Fruit fly (Drosophila melanogaster): Measurements from ENCODE around the gene CG14367.
A peak's percentile ranks its signal among the peaks of the same experiment; 100 is the strongest.

Gene CG14367

dm6 chr3R:13685969-13686368 lies 7.9 kb upstream of the CG14367 start:
- TF ChIP-seq dmrt93B (GFP tag; optimal IDR thresholded peaks at IDR 0.05) (no peak), jim (GFP tag; optimal IDR thresholded peaks at IDR 0.05) (no peak), foxo (GFP tag; optimal IDR thresholded peaks at IDR 0.05) (no peak), Dif (GFP tag; optimal IDR thresholded peaks at IDR 0.05; ENCODE audit: partially characterized antibody) (no peak), ey (GFP tag; optimal IDR thresholded peaks at IDR 0.05) (no peak), CG32264 (GFP tag; optimal IDR thresholded peaks at IDR 0.05) (no peak), psq (GFP tag; optimal IDR thresholded peaks at IDR 0.05) (no peak), Hr83 (GFP tag; optimal IDR thresholded peaks at IDR 0.05; ENCODE audit: poor library complexity, severe bottlenecking) (no peak), dsf (GFP tag; optimal IDR thresholded peaks at IDR 0.05; ENCODE audit: borderline replicate concordance) (no peak), Sp1 (GFP tag; optimal IDR thresholded peaks at IDR 0.05) (no peak), Hr78 (GFP tag; optimal IDR thresholded peaks at IDR 0.05) (no peak), pan (optimal IDR thresholded peaks at IDR 0.05) (no peak), br (GFP tag; optimal IDR thresholded peaks at IDR 0.05) (no peak), lola (GFP tag; optimal IDR thresholded peaks at IDR 0.05) (no peak)

dm6 chr3R:13686371-13687211 lies 7.3 kb upstream of the CG14367 start, which contains the start of gene omd:
Gene omd (minus strand): TSS chr3R:13687210.
- TF ChIP-seq OdsH (GFP tag; optimal IDR thresholded peaks at IDR 0.05), result peak; percentile 23
- TF ChIP-seq foxo (GFP tag; optimal IDR thresholded peaks at IDR 0.05), result no peak
- peak; percentile 44 for TF ChIP-seq rgr (GFP tag; optimal IDR thresholded peaks at IDR 0.05)
- no peak for TF ChIP-seq dmrt93B (GFP tag; optimal IDR thresholded peaks at IDR 0.05)
- no peak for TF ChIP-seq Sp1 (GFP tag; optimal IDR thresholded peaks at IDR 0.05)
- TF ChIP-seq psq (GFP tag; optimal IDR thresholded peaks at IDR 0.05), result peak; percentile 64
- TF ChIP-seq sv (GFP tag; optimal IDR thresholded peaks at IDR 0.05), result no peak
- TF ChIP-seq dsf (GFP tag; optimal IDR thresholded peaks at IDR 0.05; ENCODE audit: borderline replicate concordance), result no peak

dm6 chr3R:13699350-13699749 lies 5.5 kb downstream of the CG14367 start:
- TF ChIP-seq pan (optimal IDR thresholded peaks at IDR 0.05) (no peak), rgr (GFP tag; optimal IDR thresholded peaks at IDR 0.05) (no peak), dl (GFP tag; optimal IDR thresholded peaks at IDR 0.05; ENCODE audit: insufficient read depth in 1 of 2, partially characterized antibody in 2 of 2) (no peak), CrebA (GFP tag; optimal IDR thresholded peaks at IDR 0.05; ENCODE audit: borderline replicate concordance) (no peak), h (GFP tag; optimal IDR thresholded peaks at IDR 0.05) (no peak), N (GFP tag; optimal IDR thresholded peaks at IDR 0.05) (no peak), Myc (optimal IDR thresholded peaks at IDR 0.05) (no peak), Hr78 (GFP tag; optimal IDR thresholded peaks at IDR 0.05) (no peak), sage (GFP tag; optimal IDR thresholded peaks at IDR 0.05) (no peak), CG9705 (GFP tag; optimal IDR thresholded peaks at IDR 0.05) (no peak), dsf (GFP tag; optimal IDR thresholded peaks at IDR 0.05; ENCODE audit: borderline replicate concordance) (no peak), fru (GFP tag; optimal IDR thresholded peaks at IDR 0.05) (no peak), sv (GFP tag; optimal IDR thresholded peaks at IDR 0.05) (no peak), Jra (GFP tag; optimal IDR thresholded peaks at IDR 0.05) (no peak), Vsx2 (GFP tag; optimal IDR thresholded peaks at IDR 0.05; ENCODE audit: partially characterized antibody) (no peak), Hnf4 (GFP tag; optimal IDR thresholded peaks at IDR 0.05) (no peak), CG32264 (GFP tag; optimal IDR thresholded peaks at IDR 0.05) (no peak), brk (GFP tag; optimal IDR thresholded peaks at IDR 0.05) (no peak), Dfd (GFP tag; optimal IDR thresholded peaks at IDR 0.05) (no peak)

DNA sequence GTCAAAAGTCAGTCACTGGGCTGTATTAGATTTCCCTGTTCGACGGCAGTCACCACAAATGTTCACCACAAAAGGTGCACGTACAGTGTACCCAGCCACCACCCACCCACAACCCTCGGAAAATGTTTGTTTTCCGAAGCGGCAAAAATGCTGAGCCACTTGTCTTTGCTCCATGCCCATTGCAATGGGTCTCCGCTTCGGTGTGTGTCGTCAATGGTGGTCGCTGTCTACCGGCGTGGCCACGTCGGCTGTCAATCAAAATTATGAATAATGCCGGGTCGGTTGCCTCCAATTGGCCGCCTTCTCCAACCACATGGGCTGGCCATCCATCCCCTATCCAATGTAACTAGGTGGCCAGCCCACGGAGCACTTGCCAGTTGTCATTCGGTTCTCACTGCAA lies 6.3 kb downstream of the CG14367 start, which contains the start of gene ninaB:
ninaB (plus strand) TSS at position 374 of the 400 bp plus-strand sequence.
- no peak for TF ChIP-seq dsf (GFP tag; optimal IDR thresholded peaks at IDR 0.05; ENCODE audit: borderline replicate concordance)
- TF ChIP-seq usp (GFP tag; optimal IDR thresholded peaks at IDR 0.05), result no peak
- no peak for TF ChIP-seq CG32264 (GFP tag; optimal IDR thresholded peaks at IDR 0.05)
- TF ChIP-seq br (GFP tag; optimal IDR thresholded peaks at IDR 0.05), result no peak
- TF ChIP-seq N (GFP tag; optimal IDR thresholded peaks at IDR 0.05), result no peak
- TF ChIP-seq pan (optimal IDR thresholded peaks at IDR 0.05), result no peak
- TF ChIP-seq Rel (GFP tag; optimal IDR thresholded peaks at IDR 0.05), result no peak
- TF ChIP-seq Rel (tag; optimal IDR thresholded peaks at IDR 0.05), result no peak
- no peak for TF ChIP-seq woc (GFP tag; optimal IDR thresholded peaks at IDR 0.05)
- no peak for TF ChIP-seq Hnf4 (GFP tag; optimal IDR thresholded peaks at IDR 0.05)
- no peak for TF ChIP-seq Jra (GFP tag; optimal IDR thresholded peaks at IDR 0.05)
- no peak for TF ChIP-seq psq (GFP tag; optimal IDR thresholded peaks at IDR 0.05)
- TF ChIP-seq foxo (GFP tag; optimal IDR thresholded peaks at IDR 0.05), result no peak
- no peak for TF ChIP-seq Myc (optimal IDR thresholded peaks at IDR 0.05)
